Fruit fly (Drosophila melanogaster): ENCODE data around the gene Trp1.

dm6 chr2L:10004574-10004973 lies 4.6 kb upstream of the Trp1 start:
- TF ChIP-seq cas (GFP tag; IDR thresholded peaks at IDR 0.05): no peak
- TF ChIP-seq HmgZ (tag; optimal IDR thresholded peaks at IDR 0.05): no peak
